Fruit fly (Drosophila melanogaster): ENCODE data around the gene CG12229.

Gene CG12229

DNA sequence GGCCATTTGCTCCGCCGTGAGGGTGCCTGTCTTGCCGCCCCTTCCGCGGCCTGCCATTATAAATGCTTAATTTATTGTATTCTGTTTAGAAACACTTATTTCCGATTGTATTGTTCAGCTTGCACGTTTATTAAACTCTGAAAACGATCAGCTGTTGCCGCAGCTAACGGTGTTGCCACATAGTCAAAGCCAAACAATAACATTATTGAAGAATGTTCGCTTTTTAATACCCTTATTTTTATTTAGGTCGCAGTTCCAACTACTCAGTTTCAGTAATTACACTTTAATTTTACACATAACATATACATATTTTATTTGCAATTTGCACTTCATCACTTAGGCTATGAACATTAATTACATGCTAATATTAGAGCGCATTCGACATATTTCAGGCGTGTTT, 9.2 kb downstream of the CG12229 start, which contains the start of gene Polr3G:
Gene Polr3G, minus strand, starts transcription at position 118 of the 400 bp plus-strand sequence.
- TF ChIP-seq psq (optimal IDR thresholded peaks at IDR 0.05) (no peak), usp (GFP tag; optimal IDR thresholded peaks at IDR 0.05) (no peak), EcR (GFP tag; optimal IDR thresholded peaks at IDR 0.05) (no peak), CG8478 (optimal IDR thresholded peaks at IDR 0.05) (no peak), pan (optimal IDR thresholded peaks at IDR 0.05) (no peak), Dll (optimal IDR thresholded peaks at IDR 0.05) (no peak)

DNA sequence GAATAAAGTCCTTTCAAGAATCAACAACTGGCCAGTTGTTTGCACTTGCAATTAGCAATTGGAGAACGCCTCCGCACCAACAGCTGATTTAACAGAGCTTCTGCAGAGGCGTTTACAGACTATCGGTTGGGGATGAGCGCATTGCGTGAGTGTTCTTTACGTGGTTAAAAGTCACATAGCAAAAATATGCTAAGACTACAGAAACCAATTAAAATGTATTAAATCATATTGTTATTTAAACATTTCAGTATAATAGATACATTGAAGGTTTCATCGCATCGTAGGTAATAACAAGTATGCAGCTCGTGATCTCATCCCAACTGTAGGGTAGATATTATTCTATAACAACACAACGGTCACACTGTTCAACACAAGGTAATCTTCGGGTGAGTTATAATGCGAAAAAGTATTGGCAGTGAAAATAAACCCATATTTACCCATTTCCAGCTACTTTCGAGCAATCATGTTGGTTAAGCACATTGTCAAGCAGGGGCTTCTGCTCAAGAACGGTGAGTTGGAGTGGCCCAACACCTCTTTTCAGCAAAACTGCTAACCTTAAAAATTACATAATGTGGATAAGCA, 11.0 kb downstream of the CG12229 start, which contains the start of the genes Sec3 and COX7B:
Gene Sec3, minus strand, starts transcription at position 86 of the 582 bp plus-strand sequence.
Gene COX7B, plus strand, starts transcription at position 346 of the 582 bp plus-strand sequence.
- TF ChIP-seq pan (optimal IDR thresholded peaks at IDR 0.05): no peak
- no peak for TF ChIP-seq usp (GFP tag; optimal IDR thresholded peaks at IDR 0.05)
- TF ChIP-seq Dll (optimal IDR thresholded peaks at IDR 0.05): no peak
- no peak for TF ChIP-seq EcR (GFP tag; optimal IDR thresholded peaks at IDR 0.05)
- TF ChIP-seq psq (optimal IDR thresholded peaks at IDR 0.05): no peak
- TF ChIP-seq CG8478 (optimal IDR thresholded peaks at IDR 0.05): no peak

DNA sequence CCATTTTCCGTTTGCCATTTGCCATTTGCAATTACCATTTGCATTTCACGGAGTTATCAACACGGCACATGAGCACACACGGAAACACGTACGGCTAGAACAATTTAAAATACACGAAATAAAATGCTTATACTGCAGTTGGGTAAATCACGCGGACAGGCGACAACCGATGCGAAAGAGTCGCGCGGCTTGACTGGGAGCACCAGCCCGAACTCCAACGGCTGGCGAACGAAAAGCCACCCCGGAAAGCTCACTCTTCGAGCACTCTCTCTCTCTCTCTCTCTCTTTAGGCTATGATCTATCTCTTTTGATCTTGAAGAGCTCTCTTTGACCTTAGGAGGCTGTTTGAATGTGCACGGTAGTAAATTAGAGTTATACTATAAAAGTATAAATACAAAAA, 14.9 kb downstream of the CG12229 start, which contains the start of gene blot:
Gene blot, minus strand, starts transcription at position 196 of the 400 bp plus-strand sequence.
- no peak for TF ChIP-seq psq (optimal IDR thresholded peaks at IDR 0.05)
- TF ChIP-seq Dll (optimal IDR thresholded peaks at IDR 0.05): peak; percentile 12

DNA sequence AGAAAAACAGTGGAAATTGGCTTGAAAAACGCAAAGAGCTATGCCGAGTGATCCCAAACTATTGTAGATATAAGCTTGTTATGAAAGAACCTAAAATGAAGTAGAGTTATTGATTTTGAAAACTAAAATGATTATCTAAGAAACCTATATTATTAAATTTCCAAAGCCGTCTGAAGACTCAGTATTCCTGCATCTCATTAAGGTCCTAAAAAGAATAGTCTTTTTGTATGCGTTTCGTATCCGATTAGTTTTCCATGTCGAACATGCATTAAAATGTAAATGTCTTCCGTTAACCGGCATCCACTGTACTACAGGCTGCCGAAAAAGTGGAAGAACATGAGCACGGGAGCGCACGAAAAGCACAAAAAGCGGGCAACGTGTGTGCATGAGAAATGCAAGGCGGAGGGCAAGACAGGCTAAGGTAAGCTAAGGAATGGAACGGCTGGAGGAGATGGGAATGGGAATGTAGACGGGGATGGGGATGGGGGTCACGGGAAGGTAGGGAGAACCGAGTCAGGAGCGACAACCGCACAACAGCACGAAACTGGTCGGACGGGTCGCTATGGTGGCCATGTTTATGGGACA, 15.5 kb downstream of the CG12229 start:
- TF ChIP-seq psq (optimal IDR thresholded peaks at IDR 0.05) (no peak), EcR (GFP tag; optimal IDR thresholded peaks at IDR 0.05) (peak in 1 of 2 experiments; percentile 80)

DNA sequence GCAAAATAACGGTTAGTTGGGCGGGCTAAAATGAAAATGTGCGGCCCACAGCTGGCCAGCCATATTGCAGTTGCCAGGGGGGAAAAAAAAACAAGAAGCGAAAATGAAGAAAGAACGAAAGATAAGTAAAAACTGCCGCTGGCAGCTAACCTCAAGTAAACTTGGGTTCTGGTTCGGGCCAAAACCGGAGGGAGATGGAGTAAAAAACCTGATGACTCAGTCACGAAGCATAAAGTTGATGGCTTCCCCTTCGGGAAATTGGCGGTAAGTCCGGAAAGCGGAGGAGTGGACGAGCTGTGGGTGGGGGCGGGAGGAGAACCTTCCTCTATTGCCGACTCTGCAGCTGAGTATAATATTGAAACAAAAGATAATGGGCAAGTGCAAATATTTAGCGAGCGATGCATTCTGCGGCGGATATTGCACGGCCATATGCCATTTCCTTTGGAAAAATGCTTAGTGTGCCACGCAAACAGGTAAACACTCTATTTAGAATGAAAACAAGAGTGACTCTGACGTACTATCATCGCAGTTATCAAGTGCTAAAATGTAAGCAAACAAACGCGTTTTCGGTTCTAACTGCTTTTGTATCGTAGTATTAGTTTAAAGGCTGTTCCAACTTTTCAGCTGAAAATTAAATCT, 17.0 kb downstream of the CG12229 start:
- TF ChIP-seq pan (optimal IDR thresholded peaks at IDR 0.05): no peak
- peak in 1 of 2 experiments; percentile 60 for TF ChIP-seq EcR (GFP tag; optimal IDR thresholded peaks at IDR 0.05)
- TF ChIP-seq psq (optimal IDR thresholded peaks at IDR 0.05): no peak
- no peak for TF ChIP-seq Dll (optimal IDR thresholded peaks at IDR 0.05)
- no peak for TF ChIP-seq CG8478 (optimal IDR thresholded peaks at IDR 0.05)
- TF ChIP-seq usp (GFP tag; optimal IDR thresholded peaks at IDR 0.05): no peak

DNA sequence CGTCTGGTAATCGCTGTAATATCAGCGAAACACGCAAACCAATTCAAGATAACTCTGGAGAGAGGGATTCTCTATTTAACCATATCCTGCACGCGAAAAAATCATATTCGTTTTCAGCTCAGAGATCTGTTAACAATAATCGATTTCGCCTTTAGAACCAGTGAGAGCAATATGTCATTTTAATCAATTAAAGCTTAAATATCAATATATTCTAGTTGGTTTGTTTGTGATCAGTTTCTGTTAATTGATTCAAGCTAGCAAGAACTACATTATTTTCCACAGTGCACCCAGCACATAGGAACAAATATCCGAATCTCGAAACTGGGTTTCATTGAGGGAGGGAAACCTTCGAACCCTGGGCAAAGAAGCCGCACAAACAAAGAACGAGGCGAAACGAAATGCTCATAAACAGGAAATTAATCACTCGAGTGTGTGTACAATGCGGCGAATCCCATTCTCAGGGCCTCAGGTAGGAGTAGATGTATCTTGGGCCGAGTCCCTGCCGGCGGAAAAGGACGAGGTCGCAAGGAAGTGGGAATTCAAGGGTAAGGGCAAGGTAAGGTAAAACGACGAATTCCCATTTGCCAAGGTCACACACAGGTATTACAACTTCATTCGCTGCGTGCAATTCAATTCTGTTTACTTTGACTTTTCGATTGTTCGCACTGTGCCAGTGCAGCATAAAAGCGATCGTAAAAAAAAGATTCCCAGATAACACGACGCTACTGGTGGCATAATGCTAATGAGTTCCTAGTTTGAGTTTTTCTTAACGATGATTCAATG, 20.1 kb downstream of the CG12229 start:
- TF ChIP-seq Dll (optimal IDR thresholded peaks at IDR 0.05): no peak
- no peak for TF ChIP-seq usp (GFP tag; optimal IDR thresholded peaks at IDR 0.05)
- TF ChIP-seq pan (optimal IDR thresholded peaks at IDR 0.05): no peak
- TF ChIP-seq psq (optimal IDR thresholded peaks at IDR 0.05): no peak
- no peak for TF ChIP-seq CG8478 (optimal IDR thresholded peaks at IDR 0.05)
- no peak for TF ChIP-seq EcR (GFP tag; optimal IDR thresholded peaks at IDR 0.05)

DNA sequence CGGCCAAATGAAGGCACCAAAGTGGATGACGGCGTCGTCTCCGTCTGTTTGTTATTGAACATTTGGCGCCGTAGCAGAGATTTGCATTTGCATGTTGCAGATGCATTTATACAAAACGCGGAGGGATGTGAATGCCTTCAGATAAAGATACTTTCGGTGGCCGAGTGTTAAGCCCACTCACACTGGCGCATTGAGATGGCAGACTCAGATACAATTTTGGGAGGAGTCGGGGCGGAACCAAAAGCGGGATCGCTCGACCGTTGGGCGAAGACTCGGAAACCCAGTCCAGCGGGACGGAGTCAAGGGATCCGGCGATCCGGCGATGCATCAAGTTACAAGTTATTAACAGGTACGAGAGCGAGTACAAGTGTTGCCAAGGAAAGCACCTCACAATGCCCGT, 24.1 kb downstream of the CG12229 start:
- no peak for TF ChIP-seq usp (GFP tag; optimal IDR thresholded peaks at IDR 0.05)
- no peak for TF ChIP-seq CG8478 (optimal IDR thresholded peaks at IDR 0.05)
- no peak for TF ChIP-seq Dll (optimal IDR thresholded peaks at IDR 0.05)
- no peak for TF ChIP-seq psq (optimal IDR thresholded peaks at IDR 0.05)
- TF ChIP-seq pan (optimal IDR thresholded peaks at IDR 0.05): no peak
- no peak for TF ChIP-seq EcR (GFP tag; optimal IDR thresholded peaks at IDR 0.05)

DNA sequence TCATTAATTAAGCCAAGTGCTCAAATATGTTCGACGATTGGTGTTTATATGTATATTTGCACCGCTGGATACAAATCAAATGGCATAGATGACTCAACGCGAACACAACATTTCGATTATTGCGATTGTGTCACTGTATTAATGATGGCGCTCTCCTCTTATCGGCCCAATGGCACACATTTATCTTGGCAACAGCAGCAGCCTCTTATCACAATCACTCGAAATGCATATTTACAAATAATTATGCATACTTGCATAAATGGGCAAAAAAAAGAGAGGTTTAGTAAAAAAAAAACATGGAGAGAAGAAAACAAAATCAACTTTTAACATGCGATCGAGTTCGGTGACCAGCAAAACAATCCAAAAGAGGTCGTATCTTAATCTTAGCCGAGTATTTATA, 25.0 kb downstream of the CG12229 start:
- no peak for TF ChIP-seq EcR (GFP tag; optimal IDR thresholded peaks at IDR 0.05)
- TF ChIP-seq psq (optimal IDR thresholded peaks at IDR 0.05): no peak
- TF ChIP-seq pan (optimal IDR thresholded peaks at IDR 0.05): no peak
- TF ChIP-seq CG8478 (optimal IDR thresholded peaks at IDR 0.05): no peak
- no peak for TF ChIP-seq usp (GFP tag; optimal IDR thresholded peaks at IDR 0.05)
- TF ChIP-seq Dll (optimal IDR thresholded peaks at IDR 0.05): no peak

DNA sequence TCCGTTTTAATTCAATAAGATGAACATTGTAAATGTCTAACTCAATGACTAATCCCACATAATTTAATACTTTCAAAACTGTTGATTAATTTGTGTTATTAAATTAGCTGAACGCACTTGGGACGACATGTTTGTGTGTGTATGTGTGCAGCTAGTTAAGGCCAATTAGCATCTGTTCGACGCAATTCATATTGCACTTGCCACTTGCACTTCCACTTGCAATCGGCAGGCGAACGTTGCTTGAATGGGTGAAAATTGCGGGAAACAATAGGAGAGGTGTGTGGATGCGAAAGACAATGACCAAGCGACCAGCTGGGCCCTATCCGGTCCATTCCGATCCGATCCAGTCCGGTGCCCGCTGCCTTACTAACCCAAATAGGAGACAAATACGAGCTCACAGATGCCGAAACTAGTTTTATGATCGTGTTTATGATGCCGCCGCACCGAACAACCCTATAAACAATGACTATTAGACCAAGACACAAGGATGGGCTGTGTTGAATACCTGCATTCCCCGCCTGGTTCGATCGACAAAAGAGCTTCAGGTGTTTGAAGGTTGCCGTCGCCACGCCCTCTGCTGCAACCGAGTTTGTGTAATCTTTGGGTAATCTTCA, 28.6 kb downstream of the CG12229 start:
- TF ChIP-seq Dll (optimal IDR thresholded peaks at IDR 0.05) (no peak), usp (GFP tag; optimal IDR thresholded peaks at IDR 0.05) (no peak), pan (optimal IDR thresholded peaks at IDR 0.05) (no peak), psq (optimal IDR thresholded peaks at IDR 0.05) (no peak), EcR (GFP tag; optimal IDR thresholded peaks at IDR 0.05) (no peak), CG8478 (optimal IDR thresholded peaks at IDR 0.05) (no peak)

DNA sequence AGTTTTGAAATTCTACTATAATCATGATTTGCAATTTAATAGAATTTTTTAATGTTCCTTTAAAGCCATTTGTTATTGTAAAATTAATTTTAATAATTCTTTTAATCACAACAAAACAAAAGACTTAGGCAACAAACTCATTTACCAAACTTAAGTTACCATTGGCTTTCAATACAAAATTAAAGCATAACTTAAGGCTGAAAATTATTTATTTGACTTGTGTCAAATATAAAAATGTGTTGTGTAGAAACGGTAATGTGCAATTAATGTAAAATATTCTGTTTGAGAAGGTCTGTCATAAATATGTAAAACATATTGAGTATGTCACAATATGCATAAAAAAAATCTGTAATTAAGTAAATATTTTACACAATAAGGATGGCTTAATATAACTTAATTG, 29.2 kb downstream of the CG12229 start:
- TF ChIP-seq CG8478 (optimal IDR thresholded peaks at IDR 0.05): no peak
- no peak for TF ChIP-seq psq (optimal IDR thresholded peaks at IDR 0.05)
- no peak for TF ChIP-seq pan (optimal IDR thresholded peaks at IDR 0.05)
- TF ChIP-seq EcR (GFP tag; optimal IDR thresholded peaks at IDR 0.05): no peak
- no peak for TF ChIP-seq Dll (optimal IDR thresholded peaks at IDR 0.05)
- no peak for TF ChIP-seq usp (GFP tag; optimal IDR thresholded peaks at IDR 0.05)

DNA sequence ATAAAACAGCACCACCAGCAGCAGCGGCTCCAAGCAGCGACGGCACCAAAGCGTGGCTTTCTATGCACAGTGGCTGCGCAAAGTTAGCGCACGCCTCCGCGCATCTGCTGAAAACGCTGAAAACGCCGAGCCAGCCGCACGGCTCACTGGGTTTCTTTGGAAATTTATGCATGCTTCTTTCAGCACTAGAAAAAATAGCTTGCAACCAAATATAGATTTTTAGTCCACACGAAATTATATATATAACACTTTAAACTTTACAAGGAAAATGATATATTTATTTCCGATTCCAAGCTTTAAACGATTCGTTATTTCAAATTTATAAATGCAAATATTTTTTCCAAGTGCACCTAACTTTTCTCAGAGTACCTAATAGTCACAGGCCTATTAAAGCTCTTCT, 31.6 kb downstream of the CG12229 start:
- TF ChIP-seq CG8478 (optimal IDR thresholded peaks at IDR 0.05) (no peak), EcR (GFP tag; optimal IDR thresholded peaks at IDR 0.05) (no peak)

DNA sequence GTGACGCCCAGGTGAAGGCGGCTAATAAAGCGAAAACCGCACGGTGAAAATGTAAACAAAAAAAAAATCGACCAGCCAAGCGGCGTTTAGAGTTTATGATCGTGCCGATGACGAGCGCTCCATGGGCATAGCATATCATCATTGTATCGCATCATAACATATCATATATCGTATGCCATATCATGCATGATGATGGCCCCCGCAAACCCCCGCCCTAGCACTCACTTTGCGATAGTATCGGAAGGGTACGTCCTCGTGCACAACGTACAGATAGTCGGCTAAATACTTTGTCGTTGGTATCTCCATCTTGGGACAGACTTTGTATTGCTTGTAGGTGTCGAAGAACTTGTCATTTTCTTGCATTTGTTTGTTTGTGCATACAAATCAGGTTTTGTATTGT, 33.0 kb downstream of the CG12229 start:
- TF ChIP-seq CG8478 (optimal IDR thresholded peaks at IDR 0.05) (no peak), pan (optimal IDR thresholded peaks at IDR 0.05) (no peak), usp (GFP tag; optimal IDR thresholded peaks at IDR 0.05) (no peak), psq (optimal IDR thresholded peaks at IDR 0.05) (no peak), Dll (optimal IDR thresholded peaks at IDR 0.05) (no peak), EcR (GFP tag; optimal IDR thresholded peaks at IDR 0.05) (no peak)
